Worm (Caenorhabditis elegans) whole organism, L1 larva: ENCODE results near the gene srg-29.

Experiments
- C04F5.9 ChIP-seq: sonication (generic microtip); optimal IDR thresholded peaks from 2 replicates; lab custom pipeline; 2016; ENCODE audit warnings: missing genetic modification characterization, missing compliant biosample characterization
- ama-1 ChIP-seq: fragments of 150-350 bp; optimal IDR thresholded peaks from 2 replicates; lab custom pipeline; 2014
- dpl-1 ChIP-seq, 3 experiments: fragments of 150-350 bp in 2 of 3; sonication (generic microtip) in 1 of 3; optimal IDR thresholded peaks; 2 replicates each; lab custom pipeline; 2014 to 2017; ENCODE audit warnings: missing biosample characterization in 3 of 3, missing genetic modification characterization in 3 of 3, missing genetic modification reagents in 3 of 3
- elt-2 ChIP-seq: sonication (generic microtip); optimal IDR thresholded peaks from 2 replicates; lab custom pipeline; 2016; ENCODE audit warnings: missing genetic modification characterization, mild to moderate bottlenecking, inconsistent platforms, missing compliant biosample characterization, missing genetic modification reagents
- elt-3 ChIP-seq, 6 experiments: fragments of 150-350 bp in 1 of 6; sonication (generic microtip); optimal IDR thresholded peaks; 2 replicates each; lab custom pipeline; 2017 to 2018; ENCODE audit warnings: missing biosample characterization in 6 of 6, missing genetic modification characterization in 6 of 6, inconsistent platforms in 1 of 6
- hpl-2 ChIP-seq: fragments of 150-350 bp; optimal IDR thresholded peaks from 2 replicates; lab custom pipeline; 2014; ENCODE audit warnings: missing biosample characterization, missing genetic modification reagents, missing genetic modification characterization
- lin-39 ChIP-seq: fragments of 150-350 bp; optimal IDR thresholded peaks from 2 replicates; lab custom pipeline; 2014; ENCODE audit warnings: missing biosample characterization, missing genetic modification reagents, missing genetic modification characterization
- lsy-2 ChIP-seq, 2 experiments: fragments of 150-350 bp; optimal IDR thresholded peaks; 2 replicates each; lab custom pipeline; 2014; ENCODE audit warnings: missing biosample characterization in 2 of 2, missing genetic modification characterization in 2 of 2
- mab-9 ChIP-seq: fragments of 200-800 bp; sonication (Bioruptor generic); IDR thresholded peaks from 2 replicates; pipeline ENCODE4 v1.3.6; 2022; ENCODE audit warnings: missing genetic modification reagents, missing genetic modification characterization, missing compliant biosample characterization
- nhr-237 ChIP-seq: fragments of 150-350 bp; optimal IDR thresholded peaks from 2 replicates; lab custom pipeline; 2014; ENCODE audit warnings: missing biosample characterization, missing genetic modification characterization
- nhr-76 ChIP-seq: sonication (generic microtip); optimal IDR thresholded peaks from 2 replicates; lab custom pipeline; 2017; ENCODE audit warnings: missing biosample characterization, missing genetic modification characterization
- tbx-2 ChIP-seq: sonication (generic microtip); optimal IDR thresholded peaks from 2 replicates; lab custom pipeline; 2016; ENCODE audit warnings: missing genetic modification characterization, missing compliant biosample characterization
- unc-62 ChIP-seq: fragments of 150-350 bp; optimal IDR thresholded peaks from 2 replicates; lab custom pipeline; 2014; ENCODE audit warnings: missing biosample characterization, missing genetic modification reagents, missing genetic modification characterization

- no peak for TF ChIP-seq mab-9
- TF ChIP-seq unc-62 (GFP tag; lab: Kevin White, UChicago), result no peak
- no peak for TF ChIP-seq hpl-2 (GFP tag; lab: Kevin White, UChicago)
- no peak for TF ChIP-seq dpl-1 (GFP tag; optimal IDR thresholded peaks at IDR 0.05; lab: Kevin White, UChicago)
- no peak for TF ChIP-seq lsy-2 (tag; optimal IDR thresholded peaks at IDR 0.05; lab: Kevin White, UChicago)
- TF ChIP-seq nhr-76 (tag; lab: Kevin White, UChicago), result no peak
- no peak for TF ChIP-seq ama-1
- TF ChIP-seq elt-2 (tag; lab: Kevin White, UChicago), result no peak
- TF ChIP-seq tbx-2 (tag; lab: Kevin White, UChicago), result no peak
- TF ChIP-seq nhr-237 (tag; lab: Kevin White, UChicago), result no peak
- no peak for TF ChIP-seq C04F5.9 (tag; lab: Kevin White, UChicago)
- TF ChIP-seq elt-3 (tag; optimal IDR thresholded peaks at IDR 0.05; lab: Kevin White, UChicago), result no peak
- no peak for TF ChIP-seq lin-39 (tag; lab: Kevin White, UChicago)
Observed at ce11 chrV:5301226-5301625, 35.8 kb upstream of the srg-29 start.
